Worm (Caenorhabditis elegans) whole organism, late embryonic: ENCODE data around the gene dpm-1.

Experiments used
- F13H6.1 ChIP-seq: sonication (generic microtip); optimal IDR thresholded peaks from 2 replicates; lab custom pipeline; 2016; ENCODE audit warnings: missing genetic modification characterization, missing compliant biosample characterization
- K02D7.2 ChIP-seq: sonication (generic microtip); optimal IDR thresholded peaks from 2 replicates; lab custom pipeline; 2017; ENCODE audit warnings: mild to moderate bottlenecking, missing genetic modification characterization, missing compliant biosample characterization
- K09A11.1 ChIP-seq: sonication (generic microtip); optimal IDR thresholded peaks from 2 replicates; lab custom pipeline; 2017; ENCODE audit warnings: antibody characterized with exemption, mild to moderate bottlenecking, missing genetic modification characterization, missing compliant biosample characterization; ENCODE audit not compliant: insufficient read depth
- Y22D7AL.16 ChIP-seq: sonication (generic microtip); optimal IDR thresholded peaks from 2 replicates; lab custom pipeline; 2016; ENCODE audit warnings: missing genetic modification characterization, missing compliant biosample characterization
- ahr-1 ChIP-seq: sonication (generic microtip); optimal IDR thresholded peaks from 2 replicates; lab custom pipeline; 2016; ENCODE audit warnings: missing genetic modification characterization, missing compliant biosample characterization
- ama-1 ChIP-seq: fragments of 150-350 bp; optimal IDR thresholded peaks from 2 replicates; lab custom pipeline; 2014
- ceh-14 ChIP-seq: sonication (generic microtip); optimal IDR thresholded peaks from 2 replicates; lab custom pipeline; 2016; ENCODE audit warnings: missing genotype, missing genetic modification characterization, missing compliant biosample characterization
- ceh-18 ChIP-seq: sonication (generic microtip); optimal IDR thresholded peaks from 2 replicates; lab custom pipeline; 2016; ENCODE audit warnings: missing genetic modification characterization, missing compliant biosample characterization
- ceh-24 ChIP-seq: sonication (generic microtip); optimal IDR thresholded peaks from 2 replicates; lab custom pipeline; 2016; ENCODE audit warnings: mild to moderate bottlenecking, missing genetic modification characterization, missing compliant biosample characterization
- ceh-34 ChIP-seq: sonication (generic microtip); optimal IDR thresholded peaks from 2 replicates; lab custom pipeline; 2016; ENCODE audit warnings: mild to moderate bottlenecking, missing genetic modification characterization, missing compliant biosample characterization
- ceh-45 ChIP-seq: fragments of 200-800 bp; sonication (Bioruptor generic); IDR thresholded peaks from 2 replicates; pipeline ENCODE4 v1.3.6; 2022; ENCODE audit warnings: missing genetic modification reagents, missing genetic modification characterization, missing compliant biosample characterization
- che-1 ChIP-seq: sonication (generic microtip); optimal IDR thresholded peaks from 2 replicates; lab custom pipeline; 2016; ENCODE audit warnings: mild to moderate bottlenecking, missing genetic modification characterization, missing compliant biosample characterization
- dmd-4 ChIP-seq: sonication (generic microtip); optimal IDR thresholded peaks from 2 replicates; lab custom pipeline; 2016; ENCODE audit warnings: borderline replicate concordance, missing genetic modification characterization, missing compliant biosample characterization
- dve-1 ChIP-seq: sonication (generic microtip); optimal IDR thresholded peaks from 2 replicates; lab custom pipeline; 2017; ENCODE audit warnings: antibody characterized with exemption, mild to moderate bottlenecking, missing genetic modification characterization, missing compliant biosample characterization
- elt-4 ChIP-seq: sonication (generic microtip); optimal IDR thresholded peaks from 2 replicates; lab custom pipeline; 2016; ENCODE audit warnings: missing genetic modification characterization, missing compliant biosample characterization
- ets-4 ChIP-seq: sonication (generic microtip); optimal IDR thresholded peaks from 2 replicates; lab custom pipeline; 2016; ENCODE audit warnings: missing genetic modification characterization, missing compliant biosample characterization
- fax-1 ChIP-seq: sonication (generic microtip); optimal IDR thresholded peaks from 2 replicates; lab custom pipeline; 2016; ENCODE audit warnings: missing genotype, missing genetic modification characterization, missing compliant biosample characterization
- fkh-6 ChIP-seq: sonication (generic microtip); optimal IDR thresholded peaks from 2 replicates; lab custom pipeline; 2016; ENCODE audit warnings: missing genetic modification characterization, missing compliant biosample characterization
- gmeb-2 ChIP-seq: sonication (generic microtip); optimal IDR thresholded peaks from 2 replicates; lab custom pipeline; 2016; ENCODE audit warnings: missing genetic modification characterization, inconsistent platforms, missing compliant biosample characterization
- hlh-13 ChIP-seq: fragments of 200-800 bp; sonication (Bioruptor generic); optimal IDR thresholded peaks from 2 replicates; lab custom pipeline; 2018; ENCODE audit warnings: mild to moderate bottlenecking, missing genetic modification characterization, missing compliant biosample characterization
- lin-11 ChIP-seq: fragments of 200-800 bp; sonication (Bioruptor generic); optimal IDR thresholded peaks from 2 replicates; lab custom pipeline; 2018; ENCODE audit warnings: mild to moderate bottlenecking, missing genetic modification characterization, missing compliant biosample characterization
- madf-2 ChIP-seq: sonication (generic microtip); optimal IDR thresholded peaks from 2 replicates; lab custom pipeline; 2017; ENCODE audit warnings: missing genetic modification characterization, missing compliant biosample characterization
- mec-3 ChIP-seq: sonication (generic microtip); optimal IDR thresholded peaks from 2 replicates; lab custom pipeline; 2016; ENCODE audit warnings: borderline replicate concordance, missing genetic modification characterization, missing compliant biosample characterization
- nfya-1 ChIP-seq: sonication (generic microtip); optimal IDR thresholded peaks from 2 replicates; lab custom pipeline; 2017; ENCODE audit warnings: missing genetic modification characterization, mild to moderate bottlenecking, missing compliant biosample characterization, antibody characterized with exemption, moderate library complexity
- nhr-11 ChIP-seq: fragments of 150-350 bp; optimal IDR thresholded peaks from 2 replicates; lab custom pipeline; 2014; ENCODE audit warnings: missing biosample characterization, missing genetic modification characterization
- nhr-232 ChIP-seq: sonication (generic microtip); optimal IDR thresholded peaks from 2 replicates; lab custom pipeline; 2016; ENCODE audit warnings: missing genetic modification characterization, missing compliant biosample characterization
- odd-2 ChIP-seq: sonication (generic microtip); optimal IDR thresholded peaks from 2 replicates; lab custom pipeline; 2017; ENCODE audit warnings: antibody characterized with exemption, mild to moderate bottlenecking, missing genetic modification characterization, missing compliant biosample characterization
- pax-1 ChIP-seq: fragments of 150-350 bp; optimal IDR thresholded peaks from 2 replicates; lab custom pipeline; 2014; ENCODE audit warnings: missing biosample characterization, missing genetic modification characterization
- pha-2 ChIP-seq: sonication (generic microtip); optimal IDR thresholded peaks from 2 replicates; lab custom pipeline; 2017; ENCODE audit warnings: mild to moderate bottlenecking, missing genetic modification characterization, missing compliant biosample characterization
- pha-4 ChIP-seq: fragments of 150-350 bp; optimal IDR thresholded peaks from 2 replicates; lab custom pipeline; 2018; ENCODE audit warnings: missing biosample characterization, missing genetic modification reagents, missing genetic modification characterization
- pqm-1 ChIP-seq: sonication (generic microtip); optimal IDR thresholded peaks from 2 replicates; lab custom pipeline; 2016; ENCODE audit warnings: missing genetic modification characterization, missing compliant biosample characterization
- pros-1 ChIP-seq: fragments of 150-350 bp; optimal IDR thresholded peaks from 2 replicates; lab custom pipeline; 2014; ENCODE audit warnings: missing biosample characterization, missing genetic modification reagents, missing genetic modification characterization
- ref-2 ChIP-seq: sonication (generic microtip); optimal IDR thresholded peaks from 2 replicates; lab custom pipeline; 2016; ENCODE audit warnings: missing genetic modification characterization, missing compliant biosample characterization
- sox-2 ChIP-seq: fragments of 200-800 bp; sonication (Bioruptor generic); IDR thresholded peaks from 2 replicates; pipeline ENCODE4 v1.3.6; 2022; ENCODE audit warnings: missing genetic modification reagents, missing genetic modification characterization, missing compliant biosample characterization
- syd-9 ChIP-seq: sonication (generic microtip); optimal IDR thresholded peaks from 2 replicates; lab custom pipeline; 2016; ENCODE audit warnings: mild to moderate bottlenecking, missing genetic modification characterization, moderate library complexity, missing compliant biosample characterization
- tbx-7 ChIP-seq: sonication (generic microtip); optimal IDR thresholded peaks from 2 replicates; lab custom pipeline; 2016; ENCODE audit warnings: missing genotype, missing genetic modification characterization, missing compliant biosample characterization
- ttx-3 ChIP-seq: sonication (generic microtip); optimal IDR thresholded peaks from 2 replicates; lab custom pipeline; 2016; ENCODE audit warnings: missing genetic modification reagents, missing genetic modification characterization, missing compliant biosample characterization
- unc-42 ChIP-seq: sonication (generic microtip); optimal IDR thresholded peaks from 2 replicates; lab custom pipeline; 2016; ENCODE audit warnings: missing genotype, missing genetic modification characterization, missing compliant biosample characterization
- unc-55 ChIP-seq: sonication (generic microtip); optimal IDR thresholded peaks from 2 replicates; lab custom pipeline; 2017; ENCODE audit warnings: missing biosample characterization, missing genetic modification reagents, missing genetic modification characterization
- unc-86 ChIP-seq: sonication (generic microtip); optimal IDR thresholded peaks from 2 replicates; lab custom pipeline; 2016; ENCODE audit warnings: missing genetic modification characterization, missing compliant biosample characterization
- zip-5 ChIP-seq: sonication (generic microtip); optimal IDR thresholded peaks from 2 replicates; lab custom pipeline; 2016; ENCODE audit warnings: missing genetic modification characterization, missing compliant biosample characterization
- ztf-16 ChIP-seq: sonication (generic microtip); optimal IDR thresholded peaks from 2 replicates; lab custom pipeline; 2017; ENCODE audit warnings: missing genetic modification characterization, missing compliant biosample characterization

The dpm-1 gene

DNA sequence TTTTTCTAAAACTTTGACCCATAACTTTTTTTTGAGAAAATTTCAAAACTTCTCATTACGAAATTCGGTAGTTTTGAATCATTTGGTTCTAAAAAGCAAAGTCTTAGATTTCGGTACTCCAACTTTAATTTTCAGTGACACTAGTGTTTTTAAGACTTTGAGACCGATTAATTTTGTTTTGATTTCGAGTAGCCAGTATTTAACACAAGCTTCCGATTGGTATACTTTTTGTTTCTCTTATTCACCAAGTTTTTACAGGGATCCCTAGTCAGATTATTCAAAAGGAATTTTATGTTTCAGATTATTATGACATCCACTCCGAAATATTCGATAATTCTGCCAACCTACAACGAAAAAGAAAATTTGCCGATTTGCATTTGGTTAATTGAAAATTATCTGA, at the start of gene dpm-1:
TSS of gene dpm-1 (plus strand) at position 301 of the 400 bp plus-strand sequence.
- no peak for TF ChIP-seq unc-86 (tag; lab: Kevin White, UChicago)
- no peak for TF ChIP-seq nfya-1 (tag; lab: Kevin White, UChicago)
- TF ChIP-seq pros-1 (tag; lab: Kevin White, UChicago) = no peak
- TF ChIP-seq ceh-24 = no peak
- TF ChIP-seq ceh-18 (tag; lab: Kevin White, UChicago) = no peak
- TF ChIP-seq fax-1 (tag; lab: Kevin White, UChicago) = no peak
- no peak for TF ChIP-seq che-1 (tag; lab: Kevin White, UChicago)
- no peak for TF ChIP-seq unc-55 (GFP tag; lab: Kevin White, UChicago)
- no peak for TF ChIP-seq Y22D7AL.16 (tag; lab: Kevin White, UChicago)
- TF ChIP-seq gmeb-2 (tag; lab: Kevin White, UChicago) = no peak
- TF ChIP-seq pax-1 (tag; lab: Kevin White, UChicago) = no peak
- no peak for TF ChIP-seq fkh-6
- TF ChIP-seq pha-4 (tag; lab: Kevin White, UChicago) = no peak
- TF ChIP-seq pqm-1 (tag; lab: Kevin White, UChicago) = no peak
- no peak for TF ChIP-seq ref-2
- TF ChIP-seq, all 69 proteins: peak for 0

DNA sequence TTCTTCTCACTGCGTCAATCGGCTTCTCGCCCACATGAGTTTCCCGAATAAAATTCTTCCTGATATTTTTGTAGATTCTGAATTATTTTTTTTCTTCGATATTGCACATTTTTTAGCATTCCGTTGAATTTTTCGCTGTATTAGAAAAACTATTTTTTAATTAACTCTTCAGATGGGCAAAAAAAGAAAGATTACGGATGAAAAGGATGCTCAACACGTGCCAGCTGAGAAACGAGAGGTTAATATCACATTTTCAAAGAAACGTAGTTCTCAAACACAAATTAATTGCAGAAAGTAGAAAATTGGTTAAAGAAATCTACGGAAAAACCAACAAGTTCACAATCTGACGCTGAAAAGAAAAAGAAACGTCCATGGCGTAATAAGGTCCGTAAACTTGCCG, 49.1 kb upstream of the dpm-1 start, which contains the start of gene rrp-8:
TSS of gene rrp-8 (plus strand) at position 173 of the 400 bp plus-strand sequence.
- TF ChIP-seq ttx-3 (no peak), ceh-14 (tag; lab: Kevin White, UChicago) (no peak), ceh-18 (tag; lab: Kevin White, UChicago) (no peak), ahr-1 (tag; lab: Kevin White, UChicago) (no peak), nfya-1 (tag; lab: Kevin White, UChicago) (no peak), K09A11.1 (tag; lab: Kevin White, UChicago) (no peak), odd-2 (tag; lab: Kevin White, UChicago) (no peak), F13H6.1 (tag; lab: Kevin White, UChicago) (no peak), sox-2 (GFP tag; lab: Robert Waterston, UW) (no peak), unc-86 (tag; lab: Kevin White, UChicago) (no peak)

DNA sequence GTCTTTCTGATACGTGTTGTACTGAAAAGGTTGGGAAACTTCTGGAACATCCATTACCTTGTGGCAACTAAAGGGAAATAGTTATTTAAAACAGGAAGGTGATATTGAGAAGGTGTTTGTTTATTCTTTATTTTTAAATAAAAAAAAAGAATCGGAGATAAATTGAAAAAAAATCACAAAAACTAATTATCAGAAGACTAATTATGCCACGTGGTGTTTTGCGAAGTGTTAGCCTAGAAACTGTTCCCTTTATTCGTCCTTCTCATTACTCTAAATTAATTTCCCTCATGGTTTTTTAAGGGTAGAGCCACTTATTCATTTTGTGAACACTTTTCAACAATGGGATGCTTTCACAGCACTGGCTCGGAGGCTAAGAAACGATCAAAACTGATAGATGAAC, 44.1 kb upstream of the dpm-1 start, which contains the start of gene gpa-4:
TSS of gene gpa-4 (plus strand) at position 301 of the 400 bp plus-strand sequence.
- TF ChIP-seq unc-86 (tag; lab: Kevin White, UChicago) (no peak), sox-2 (GFP tag; lab: Robert Waterston, UW) (no peak), hlh-13 (GFP tag; lab: Kevin White, UChicago) (no peak), ama-1 (lab: Kevin White, UChicago) (no peak), pha-2 (tag; lab: Kevin White, UChicago) (no peak), pros-1 (tag; lab: Kevin White, UChicago) (no peak), nhr-11 (tag; lab: Kevin White, UChicago) (no peak), fkh-6 (no peak), ztf-16 (tag; lab: Kevin White, UChicago) (no peak), ceh-45 (GFP tag; lab: Robert Waterston, UW) (no peak), unc-42 (no peak), dmd-4 (no peak), mec-3 (no peak), K02D7.2 (tag; lab: Kevin White, UChicago) (no peak), ets-4 (tag; lab: Kevin White, UChicago) (no peak)

DNA sequence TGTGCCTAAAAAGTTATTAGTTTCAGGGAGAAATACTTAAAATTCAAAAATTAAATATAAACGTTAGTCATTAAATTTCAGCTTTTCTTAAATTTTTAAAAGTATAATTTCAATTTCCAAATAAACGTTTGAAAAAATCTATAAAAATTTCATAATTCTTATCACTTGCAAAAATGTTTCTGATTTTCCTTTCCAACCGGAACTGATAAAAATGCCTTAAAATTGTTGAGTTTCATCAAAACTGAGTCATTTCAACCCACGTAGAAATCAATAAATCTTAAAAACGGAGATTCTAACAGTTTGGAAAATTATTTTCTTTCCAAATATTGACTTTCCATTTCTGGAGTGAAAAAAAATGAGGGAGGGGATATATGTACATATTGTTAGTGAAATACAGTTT, 36.6 kb upstream of the dpm-1 start:
- TF ChIP-seq ceh-34 (tag; lab: Kevin White, UChicago) (no peak), madf-2 (no peak), ceh-45 (GFP tag; lab: Robert Waterston, UW) (no peak), nhr-232 (tag; lab: Kevin White, UChicago) (no peak), pros-1 (tag; lab: Kevin White, UChicago) (no peak), sox-2 (GFP tag; lab: Robert Waterston, UW) (no peak), tbx-7 (tag; lab: Kevin White, UChicago) (no peak), mec-3 (no peak), lin-11 (tag; lab: Kevin White, UChicago) (no peak), ref-2 (no peak), ama-1 (lab: Kevin White, UChicago) (no peak), elt-4 (tag; lab: Kevin White, UChicago) (no peak), ets-4 (tag; lab: Kevin White, UChicago) (no peak), syd-9 (tag; lab: Kevin White, UChicago) (no peak), dve-1 (tag; lab: Kevin White, UChicago) (no peak), zip-5 (tag; lab: Kevin White, UChicago) (no peak)
